Worm (Caenorhabditis elegans): Measurements from ENCODE around the gene T16G1.5.

Gene T16G1.5

DNA sequence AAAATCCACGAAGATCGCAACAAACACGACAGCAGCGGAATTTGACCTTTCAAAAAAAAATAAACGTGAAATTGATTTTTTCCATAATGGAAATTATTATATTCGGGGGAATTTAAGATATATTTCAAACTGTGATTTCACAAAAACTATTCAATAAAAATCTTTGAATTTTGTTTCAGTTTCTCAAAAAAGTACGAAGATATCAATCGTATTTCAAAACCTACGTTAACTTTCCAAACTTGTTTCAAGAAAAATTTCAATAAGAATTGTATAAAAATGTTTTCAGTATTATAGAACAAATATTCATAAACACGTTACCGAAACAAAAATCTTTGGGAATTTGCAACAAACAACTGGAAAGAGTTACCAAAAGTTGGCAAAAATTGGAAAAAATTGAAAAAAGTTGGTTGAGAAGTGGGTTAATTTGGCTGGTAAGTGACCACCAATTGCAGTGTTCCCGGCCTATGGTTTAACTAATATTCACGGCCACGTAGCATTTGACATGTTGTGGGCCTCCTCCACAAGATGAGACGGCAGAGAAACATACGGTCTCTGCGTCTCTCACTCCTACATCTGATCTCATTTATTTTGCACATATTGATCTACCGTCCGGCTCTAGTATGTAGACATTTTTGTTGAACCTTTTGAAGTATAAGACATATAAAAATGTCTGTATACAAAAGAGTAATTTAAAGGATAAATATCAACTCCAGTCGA lies 11.6 kb upstream of the T16G1.5 start, which contains the start of the genes T16G1.9 and T16G1.18:
T16G1.9 (minus strand) TSS at position 51 of the 717 bp plus-strand sequence.
T16G1.18 (plus strand) TSS at position 493 of the 717 bp plus-strand sequence.
- TF ChIP-seq snpc-4 (tag; optimal IDR thresholded peaks at IDR 0.05) (peak; percentile 28), unc-55 (GFP tag; optimal IDR thresholded peaks at IDR 0.05) (peak; percentile 55), R02D3.7 (tag; optimal IDR thresholded peaks at IDR 0.05) (no peak), fos-1 (tag; optimal IDR thresholded peaks at IDR 0.05) (peak; percentile 40), sma-3 (GFP tag; optimal IDR thresholded peaks at IDR 0.05) (no peak), nhr-23 (tag; optimal IDR thresholded peaks at IDR 0.05) (no peak), sem-4 (tag; optimal IDR thresholded peaks at IDR 0.05) (no peak), ceh-16 (tag; optimal IDR thresholded peaks at IDR 0.05) (no peak), F13H6.1 (tag; optimal IDR thresholded peaks at IDR 0.05) (peak; percentile 46), blmp-1 (tag; optimal IDR thresholded peaks at IDR 0.05; ENCODE audit: insufficient read depth) (no peak), mdl-1 (tag; optimal IDR thresholded peaks at IDR 0.05) (no peak), lin-11 (tag; optimal IDR thresholded peaks at IDR 0.05) (no peak), unc-39 (tag; optimal IDR thresholded peaks at IDR 0.05) (no peak), lin-13 (GFP tag; optimal IDR thresholded peaks at IDR 0.05) (peak; percentile 9), crh-2 (tag; optimal IDR thresholded peaks at IDR 0.05) (peak; percentile 90), gmeb-1 (tag; optimal IDR thresholded peaks at IDR 0.05) (peak; percentile 34), unc-62 (GFP tag; optimal IDR thresholded peaks at IDR 0.05) (no peak), nhr-237 (tag; optimal IDR thresholded peaks at IDR 0.05) (no peak), nhr-25 (tag; optimal IDR thresholded peaks at IDR 0.05) (no peak), nhr-12 (tag; optimal IDR thresholded peaks at IDR 0.05) (no peak), nhr-11 (tag; optimal IDR thresholded peaks at IDR 0.05) (no peak), dmd-4 (tag; optimal IDR thresholded peaks at IDR 0.05) (no peak), nhr-77 (tag; optimal IDR thresholded peaks at IDR 0.05) (no peak), lsy-2 (tag; optimal IDR thresholded peaks at IDR 0.05) (peak in 1 of 2 experiments; percentile 70), nhr-129 (tag; optimal IDR thresholded peaks at IDR 0.05) (peak; percentile 48), C34F6.9 (tag; optimal IDR thresholded peaks at IDR 0.05) (peak; percentile 67)

DNA sequence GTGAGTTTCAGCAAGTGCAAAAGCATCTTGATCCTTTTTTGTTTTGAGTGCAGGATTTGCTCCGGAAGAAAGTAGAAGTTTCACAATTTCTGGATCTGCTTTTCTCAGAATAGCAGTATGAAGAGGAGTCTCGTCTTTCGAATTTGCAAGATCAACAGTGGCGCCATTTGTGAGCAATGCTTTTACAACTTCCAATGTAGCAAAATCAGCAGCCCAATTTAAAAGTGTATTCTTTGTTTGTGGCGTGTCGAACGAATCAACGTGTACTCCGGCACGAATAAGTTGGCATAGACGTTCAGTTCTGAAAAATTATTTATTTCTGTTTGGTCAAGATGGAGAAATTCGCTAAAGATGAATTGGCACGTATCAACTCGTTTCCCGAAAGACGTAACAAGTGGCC lies 10.3 kb upstream of the T16G1.5 start, which contains the start of gene T16G1.13:
T16G1.13 (plus strand) TSS at position 301 of the 400 bp plus-strand sequence.
- TF ChIP-seq F13H6.1 (tag; optimal IDR thresholded peaks at IDR 0.05) (no peak), unc-39 (tag; optimal IDR thresholded peaks at IDR 0.05) (no peak), nhr-12 (tag; optimal IDR thresholded peaks at IDR 0.05) (no peak), elt-1 (tag; optimal IDR thresholded peaks at IDR 0.05) (no peak), mab-5 (tag; optimal IDR thresholded peaks at IDR 0.05) (no peak), crh-2 (tag; optimal IDR thresholded peaks at IDR 0.05) (no peak), Y55F3AM.14 (GFP tag; optimal IDR thresholded peaks at IDR 0.05) (no peak), nhr-25 (tag; optimal IDR thresholded peaks at IDR 0.05) (no peak), lin-13 (GFP tag; optimal IDR thresholded peaks at IDR 0.05) (no peak), ztf-11 (tag; optimal IDR thresholded peaks at IDR 0.05) (no peak), gmeb-1 (tag; optimal IDR thresholded peaks at IDR 0.05) (no peak), egl-27 (tag; optimal IDR thresholded peaks at IDR 0.05) (no peak), aly-2 (tag; optimal IDR thresholded peaks at IDR 0.05) (no peak), nhr-77 (tag; optimal IDR thresholded peaks at IDR 0.05) (no peak)

DNA sequence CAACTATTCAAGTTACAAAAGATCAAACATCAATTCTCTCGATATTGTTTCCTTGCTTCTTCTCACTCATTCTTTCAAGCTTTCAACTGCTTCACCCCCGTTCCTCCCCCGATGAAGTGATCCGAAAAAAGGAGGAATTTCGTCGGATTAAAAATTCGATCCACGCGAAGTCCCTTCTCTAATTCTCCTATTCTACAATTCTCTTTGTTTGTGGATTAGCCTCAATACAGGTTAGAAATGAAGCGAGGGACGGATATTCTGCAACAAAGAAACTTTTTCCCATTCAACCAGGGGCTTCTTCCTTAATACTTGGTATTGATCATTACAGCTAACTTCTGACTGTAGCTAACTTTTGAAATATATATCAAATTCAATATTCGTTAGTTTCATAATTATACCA lies 5.4 kb upstream of the T16G1.5 start, which contains the start of gene grl-2:
grl-2 (plus strand) TSS at position 301 of the 400 bp plus-strand sequence.
- TF ChIP-seq nhr-237 (tag; optimal IDR thresholded peaks at IDR 0.05): no peak
- TF ChIP-seq nhr-77 (tag; optimal IDR thresholded peaks at IDR 0.05): no peak
- TF ChIP-seq ztf-1 (GFP tag; conservative IDR thresholded peaks at IDR 0.05): no peak
- no peak for TF ChIP-seq skn-1 (tag; optimal IDR thresholded peaks at IDR 0.05)
- TF ChIP-seq zag-1 (tag; optimal IDR thresholded peaks at IDR 0.05): no peak
- TF ChIP-seq elt-1 (tag; optimal IDR thresholded peaks at IDR 0.05): no peak
- TF ChIP-seq ceh-16 (tag; optimal IDR thresholded peaks at IDR 0.05): no peak
- TF ChIP-seq nhr-25 (tag; optimal IDR thresholded peaks at IDR 0.05): no peak
- TF ChIP-seq C34F6.9 (tag; optimal IDR thresholded peaks at IDR 0.05): no peak
- no peak for TF ChIP-seq ztf-4 (tag; optimal IDR thresholded peaks at IDR 0.05)
- TF ChIP-seq ZK546.5 (tag; optimal IDR thresholded peaks at IDR 0.05): no peak
- no peak for TF ChIP-seq R02D3.7 (tag; optimal IDR thresholded peaks at IDR 0.05)
- TF ChIP-seq fos-1 (tag; optimal IDR thresholded peaks at IDR 0.05): no peak
- no peak for TF ChIP-seq nhr-6 (tag; optimal IDR thresholded peaks at IDR 0.05)
- TF ChIP-seq lsy-2 (tag; optimal IDR thresholded peaks at IDR 0.05): no peak
- TF ChIP-seq aly-2 (tag; optimal IDR thresholded peaks at IDR 0.05): no peak
- no peak for TF ChIP-seq nhr-10 (tag; optimal IDR thresholded peaks at IDR 0.05)
- TF ChIP-seq sem-4 (tag; optimal IDR thresholded peaks at IDR 0.05): no peak

Data from whole organism, L2 larva.